Worm (Caenorhabditis elegans): ENCODE results near the gene fbxa-165.

The fbxa-165 gene

DNA sequence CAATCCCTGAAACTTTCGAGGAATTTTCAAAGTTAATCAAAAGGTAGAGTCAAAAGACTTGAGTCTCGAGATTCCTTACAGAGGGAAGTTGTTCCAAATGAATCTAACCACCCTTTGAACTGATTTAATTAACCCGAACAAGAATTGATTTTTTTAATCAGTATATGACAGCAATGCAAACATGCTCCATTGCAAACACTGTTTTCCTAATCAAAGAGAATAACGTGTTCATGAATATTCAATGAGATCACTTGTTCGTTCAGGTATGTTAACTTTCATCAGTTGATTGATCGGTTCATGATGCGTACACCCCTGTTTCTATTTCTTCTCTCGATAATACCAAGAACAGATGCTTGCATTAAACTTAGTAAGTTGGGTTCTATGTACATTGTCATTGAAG is 9.4 kb upstream of the fbxa-165 start, which contains the start of gene C08E3.14:
TSS of gene C08E3.14 (plus strand) at position 301 of the 400 bp plus-strand sequence.
- TF ChIP-seq zag-1 (tag; optimal IDR thresholded peaks at IDR 0.05) (no peak), efl-1 (optimal IDR thresholded peaks at IDR 0.05) (no peak), efl-1 (GFP tag; optimal IDR thresholded peaks at IDR 0.05 in 1 of 2) (peak in 1 of 2 experiments; percentile 84)

DNA sequence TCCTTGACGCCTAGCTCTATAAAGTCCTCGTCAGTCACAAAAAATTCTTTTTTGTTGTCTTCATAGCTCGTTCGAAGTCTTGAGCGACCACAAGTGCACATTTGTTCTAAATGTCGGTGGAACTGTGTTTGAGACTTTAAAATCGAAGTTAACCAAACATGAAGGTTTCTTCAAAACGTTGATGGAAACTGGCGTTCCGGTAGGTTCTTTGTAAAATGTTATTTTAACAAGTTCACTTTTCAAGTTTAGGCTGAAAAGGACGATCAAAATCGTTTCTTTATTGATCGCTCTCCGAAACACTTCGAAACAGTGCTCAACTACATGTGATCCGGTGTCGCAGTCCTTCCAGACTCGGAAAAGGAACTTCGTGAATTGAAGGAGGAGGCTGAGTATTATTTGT is 8.3 kb upstream of the fbxa-165 start, which contains the start of gene fbxa-160:
TSS of gene fbxa-160 (minus strand) at position 101 of the 400 bp plus-strand sequence.
- no peak for TF ChIP-seq tlp-1 (tag; optimal IDR thresholded peaks at IDR 0.05)
- TF ChIP-seq lsy-2 (tag; optimal IDR thresholded peaks at IDR 0.05), result no peak
- TF ChIP-seq xbp-1 (tag; optimal IDR thresholded peaks at IDR 0.05), result no peak
- TF ChIP-seq ces-1 (GFP tag; optimal IDR thresholded peaks at IDR 0.05), result no peak
- no peak for TF ChIP-seq snpc-4 (tag; optimal IDR thresholded peaks at IDR 0.05)
- no peak for TF ChIP-seq mdl-1 (tag; optimal IDR thresholded peaks at IDR 0.05)
- no peak for TF ChIP-seq elt-2 (tag; optimal IDR thresholded peaks at IDR 0.05)
- TF ChIP-seq hlh-4 (tag; optimal IDR thresholded peaks at IDR 0.05), result no peak
- TF ChIP-seq sox-4 (tag; optimal IDR thresholded peaks at IDR 0.05), result no peak
- TF ChIP-seq egl-13 (tag; optimal IDR thresholded peaks at IDR 0.05), result no peak
- TF ChIP-seq lin-39 (tag; optimal IDR thresholded peaks at IDR 0.05), result no peak
- no peak for TF ChIP-seq dpl-1 (GFP tag; optimal IDR thresholded peaks at IDR 0.05)
- no peak for TF ChIP-seq C34B4.2 (tag; optimal IDR thresholded peaks at IDR 0.05)
- TF ChIP-seq sup-37 (GFP tag; optimal IDR thresholded peaks at IDR 0.05), result no peak
- TF ChIP-seq nhr-47 (tag; optimal IDR thresholded peaks at IDR 0.05), result no peak
- no peak for TF ChIP-seq nhr-77 (tag; optimal IDR thresholded peaks at IDR 0.05)
- TF ChIP-seq skn-1 (tag; optimal IDR thresholded peaks at IDR 0.05), result no peak
- no peak for TF ChIP-seq unc-86 (tag; optimal IDR thresholded peaks at IDR 0.05)
- no peak for TF ChIP-seq nhr-76 (tag; optimal IDR thresholded peaks at IDR 0.05)

DNA sequence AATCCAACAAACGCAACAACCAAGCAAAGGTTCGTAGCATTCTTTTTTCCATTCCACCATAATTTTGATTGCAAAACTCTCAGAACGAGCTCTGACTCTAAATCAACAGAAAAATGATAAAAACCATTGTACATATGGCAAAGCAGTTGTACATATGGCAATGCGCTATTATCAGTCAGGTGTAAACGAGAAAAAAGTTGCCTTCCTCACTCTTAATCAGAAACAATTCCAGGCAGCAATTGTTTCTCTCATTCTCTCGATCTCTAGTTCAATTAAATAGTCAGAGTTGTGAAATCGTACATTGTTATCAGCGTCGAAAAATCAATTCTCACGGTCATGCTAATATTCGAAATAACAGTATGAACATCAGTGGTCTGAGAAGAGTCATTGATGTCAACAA is 5.5 kb upstream of the fbxa-165 start:
- TF ChIP-seq ceh-63 (GFP tag; optimal IDR thresholded peaks at IDR 0.05) (no peak), snpc-4 (tag; optimal IDR thresholded peaks at IDR 0.05) (no peak), jun-1 (tag; optimal IDR thresholded peaks at IDR 0.05) (peak; percentile 44), efl-3 (GFP tag; optimal IDR thresholded peaks at IDR 0.05) (no peak), lin-39 (tag; optimal IDR thresholded peaks at IDR 0.05) (no peak), egl-27 (tag; optimal IDR thresholded peaks at IDR 0.05) (no peak), aha-1 (tag; optimal IDR thresholded peaks at IDR 0.05) (no peak), snu-23 (GFP tag; optimal IDR thresholded peaks at IDR 0.05) (no peak), aly-2 (tag; optimal IDR thresholded peaks at IDR 0.05) (no peak), ceh-82 (tag; optimal IDR thresholded peaks at IDR 0.05) (no peak), elt-2 (tag; optimal IDR thresholded peaks at IDR 0.05) (peak; percentile 90), blmp-1 (tag; optimal IDR thresholded peaks at IDR 0.05) (no peak), sup-37 (GFP tag; optimal IDR thresholded peaks at IDR 0.05) (no peak), pag-3 (tag; optimal IDR thresholded peaks at IDR 0.05; ENCODE audit: borderline replicate concordance, insufficient read depth) (no peak), ets-5 (GFP tag; IDR thresholded peaks at IDR 0.05) (no peak), zag-1 (tag; optimal IDR thresholded peaks at IDR 0.05) (no peak), mef-2 (tag; optimal IDR thresholded peaks at IDR 0.05) (no peak), lin-15B (tag; optimal IDR thresholded peaks at IDR 0.05) (no peak), C34B4.2 (tag; optimal IDR thresholded peaks at IDR 0.05) (no peak), skn-1 (tag; optimal IDR thresholded peaks at IDR 0.05) (no peak), nhr-20 (tag; optimal IDR thresholded peaks at IDR 0.05) (no peak), lin-35 (GFP tag; optimal IDR thresholded peaks at IDR 0.05) (peak in 1 of 2 experiments; percentile 32), ceh-8 (GFP tag; optimal IDR thresholded peaks at IDR 0.05) (no peak), sptf-1 (tag; optimal IDR thresholded peaks at IDR 0.05) (no peak), mab-9 (GFP tag; IDR thresholded peaks at IDR 0.05) (no peak)
